Worm (Caenorhabditis elegans): ENCODE results near the gene F23D12.3.

F23D12.3 gene

ce11 chrX:14442321-14442720 lies at the start of gene F23D12.3:
TSS of gene F23D12.3 (plus strand) at chrX:14442621.
- no peak for TF ChIP-seq unc-62 (GFP tag; optimal IDR thresholded peaks at IDR 0.05)

- no peak for TF ChIP-seq unc-62 (GFP tag; optimal IDR thresholded peaks at IDR 0.05)
These were observed 47.2 kb upstream of the F23D12.3 start, which contains the start of gene Y60A9.1 for ce11 chrX:14395267-14395666. TSS of gene Y60A9.1 (minus strand) at chrX:14395367.

ce11 chrX:14399035-14399434 lies 43.4 kb upstream of the F23D12.3 start:
- TF ChIP-seq unc-62 (GFP tag; optimal IDR thresholded peaks at IDR 0.05) = no peak

- TF ChIP-seq unc-62 (GFP tag; optimal IDR thresholded peaks at IDR 0.05) = no peak
These were observed 41.2 kb upstream of the F23D12.3 start for ce11 chrX:14401230-14401629.

- no peak for TF ChIP-seq unc-62 (GFP tag; optimal IDR thresholded peaks at IDR 0.05)
These were observed 36.6 kb upstream of the F23D12.3 start, which contains the start of gene frpr-17 for ce11 chrX:14405817-14406216. TSS of gene frpr-17 (plus strand) at chrX:14406117.

- TF ChIP-seq unc-62 (GFP tag; optimal IDR thresholded peaks at IDR 0.05) = no peak
These were observed 29.6 kb upstream of the F23D12.3 start, which contains the start of gene fbxa-179 for ce11 chrX:14412774-14413173. TSS of gene fbxa-179 (minus strand) at chrX:14412874.

ce11 chrX:14415641-14416040 lies 26.8 kb upstream of the F23D12.3 start, which contains the start of gene F23D12.10:
TSS of gene F23D12.10 (minus strand) at chrX:14415741.
- TF ChIP-seq unc-62 (GFP tag; optimal IDR thresholded peaks at IDR 0.05) = no peak

- no peak for TF ChIP-seq unc-62 (GFP tag; optimal IDR thresholded peaks at IDR 0.05)
These were observed 20.9 kb upstream of the F23D12.3 start, which contains the start of gene F23D12.2 for ce11 chrX:14421529-14421982. TSS of gene F23D12.2 (minus strand) at chrX:14421579.

ce11 chrX:14423105-14423504 lies 19.3 kb upstream of the F23D12.3 start, which contains the start of gene fipr-3:
TSS of gene fipr-3 (plus strand) at chrX:14423405.
- TF ChIP-seq unc-62 (GFP tag; optimal IDR thresholded peaks at IDR 0.05) = no peak

- TF ChIP-seq unc-62 (GFP tag; optimal IDR thresholded peaks at IDR 0.05) = no peak
These were observed 18.2 kb upstream of the F23D12.3 start for ce11 chrX:14424186-14424585.

- TF ChIP-seq unc-62 (GFP tag; optimal IDR thresholded peaks at IDR 0.05) = no peak
These were observed 17.7 kb upstream of the F23D12.3 start, which contains the start of gene F23D12.11 for ce11 chrX:14424673-14425072. TSS of gene F23D12.11 (minus strand) at chrX:14424751.

- TF ChIP-seq unc-62 (GFP tag; optimal IDR thresholded peaks at IDR 0.05) = no peak
These were observed 14.4 kb upstream of the F23D12.3 start, which contains the start of gene F23D12.1 for ce11 chrX:14428052-14428451. TSS of gene F23D12.1 (minus strand) at chrX:14428152.

ce11 chrX:14430436-14430835 lies 12.0 kb upstream of the F23D12.3 start:
- TF ChIP-seq unc-62 (GFP tag; optimal IDR thresholded peaks at IDR 0.05) = no peak

- no peak for TF ChIP-seq unc-62 (GFP tag; optimal IDR thresholded peaks at IDR 0.05)
These were observed 6.7 kb upstream of the F23D12.3 start for ce11 chrX:14435648-14436155.

- no peak for TF ChIP-seq unc-62 (GFP tag; optimal IDR thresholded peaks at IDR 0.05)
These were observed 2.3 kb downstream of the F23D12.3 start, which contains the start of gene F23D12.4 for ce11 chrX:14444701-14445100. TSS of gene F23D12.4 (plus strand) at chrX:14445001.

- no peak for TF ChIP-seq unc-62 (GFP tag; optimal IDR thresholded peaks at IDR 0.05)
These were observed 5.1 kb downstream of the F23D12.3 start for ce11 chrX:14447498-14447897.

ce11 chrX:14447910-14448309 lies 5.5 kb downstream of the F23D12.3 start, which contains the start of gene jmjd-3.2:
TSS of gene jmjd-3.2 (plus strand) at chrX:14448210.
- TF ChIP-seq unc-62 (GFP tag; optimal IDR thresholded peaks at IDR 0.05) = no peak

All from whole organism, dauer.